Fruit fly (Drosophila melanogaster) whole organism, adult: ENCODE measurements around the gene Taf9.

Experiments
- CG11617 ChIP-seq: fragments of 200-800 bp; sonication (Bioruptor generic); optimal IDR thresholded peaks from 2 replicates; lab custom pipeline; 2017; ENCODE audit warnings: mild to moderate bottlenecking, missing biosample characterization, missing genetic modification reagents, missing genetic modification characterization
- CG12768 ChIP-seq: fragments of 200-800 bp; sonication (Bioruptor generic); optimal IDR thresholded peaks from 2 replicates; lab custom pipeline; 2017; ENCODE audit warnings: missing biosample characterization, missing genetic modification characterization, mild to moderate bottlenecking, moderate library complexity, missing genetic modification reagents
- CG14711 ChIP-seq: fragments of 200-800 bp; sonication (Bioruptor generic); optimal IDR thresholded peaks from 2 replicates; lab custom pipeline; 2018; ENCODE audit warnings: missing biosample characterization, mild to moderate bottlenecking, missing genetic modification characterization, moderate library complexity
- CG1620 ChIP-seq: fragments of 200-800 bp; sonication (Bioruptor generic); optimal IDR thresholded peaks from 2 replicates; lab custom pipeline; 2016; ENCODE audit warnings: missing biosample characterization, missing genetic modification characterization
- CG33017 ChIP-seq: fragments of 200-800 bp; sonication (Bioruptor generic); optimal IDR thresholded peaks from 2 replicates; lab custom pipeline; 2018; ENCODE audit warnings: missing biosample characterization, mild to moderate bottlenecking, missing genetic modification characterization, moderate library complexity
- CG5204 ChIP-seq: fragments of 200-800 bp; sonication (Bioruptor generic); optimal IDR thresholded peaks from 2 replicates; lab custom pipeline; 2016; ENCODE audit warnings: missing biosample characterization, missing genetic modification characterization
- CG7045 ChIP-seq: fragments of 200-800 bp; sonication (Bioruptor generic); optimal IDR thresholded peaks from 2 replicates; lab custom pipeline; 2017; ENCODE audit warnings: missing biosample characterization, mild to moderate bottlenecking, missing genetic modification characterization
- CG7101 ChIP-seq: fragments of 200-800 bp; sonication (Bioruptor generic); optimal IDR thresholded peaks from 2 replicates; lab custom pipeline; 2018; ENCODE audit warnings: missing biosample characterization, mild to moderate bottlenecking, missing genetic modification characterization, moderate library complexity
- Clk ChIP-seq: fragments of 200-800 bp; sonication (Bioruptor generic); optimal IDR thresholded peaks from 2 replicates; lab custom pipeline; 2017; ENCODE audit warnings: missing biosample characterization, missing genetic modification characterization
- Crg-1 ChIP-seq: fragments of 200-800 bp; sonication (Bioruptor generic); optimal IDR thresholded peaks from 2 replicates; lab custom pipeline; 2016; ENCODE audit warnings: missing biosample characterization, missing genetic modification characterization
- Hr96 ChIP-seq: fragments of 200-800 bp; sonication (Bioruptor generic); optimal IDR thresholded peaks from 2 replicates; lab custom pipeline; 2016; ENCODE audit warnings: missing biosample characterization, missing genetic modification characterization
- Mnt ChIP-seq: fragments of 200-800 bp; sonication (Bioruptor generic); optimal IDR thresholded peaks from 2 replicates; lab custom pipeline; 2016; ENCODE audit warnings: missing biosample characterization, mild to moderate bottlenecking, missing genetic modification characterization
- bab1 ChIP-seq: fragments of 200-800 bp; sonication (Bioruptor generic); optimal IDR thresholded peaks from 3 replicates; lab custom pipeline; 2019; ENCODE audit warnings: missing biosample characterization, mild to moderate bottlenecking, missing genetic modification characterization, moderate library complexity
- cic ChIP-seq: fragments of 200-800 bp; sonication (Bioruptor generic); optimal IDR thresholded peaks from 2 replicates; lab custom pipeline; 2017; ENCODE audit warnings: missing biosample characterization, mild to moderate bottlenecking, missing genetic modification characterization, moderate library complexity
- cnc ChIP-seq, 2 experiments: fragments of >200 bp; optimal IDR thresholded peaks; 2 replicates each; lab custom pipeline; 2017
- kay ChIP-seq: fragments of 200-800 bp; sonication (Bioruptor generic); peaks from one replicate; lab custom pipeline; 2016; ENCODE audit warnings: missing biosample characterization, missing genetic modification characterization, borderline replicate concordance
- ovo ChIP-seq: fragments of 200-800 bp; sonication (Bioruptor generic); optimal IDR thresholded peaks from 2 replicates; lab custom pipeline; 2016; ENCODE audit warnings: missing biosample characterization, missing genetic modification characterization
- pad ChIP-seq: fragments of 200-800 bp; sonication (Bioruptor generic); optimal IDR thresholded peaks from 3 replicates; lab custom pipeline; 2017; ENCODE audit warnings: missing biosample characterization, missing genetic modification characterization, mild to moderate bottlenecking, moderate library complexity, missing genetic modification reagents
- tj ChIP-seq: fragments of 200-800 bp; sonication (Bioruptor generic); optimal IDR thresholded peaks from 3 replicates; lab custom pipeline; 2017; ENCODE audit warnings: missing biosample characterization, mild to moderate bottlenecking, missing genetic modification characterization, moderate library complexity
- toe ChIP-seq: fragments of 200-800 bp; sonication (Bioruptor generic); optimal IDR thresholded peaks from 2 replicates; lab custom pipeline; 2016; ENCODE audit warnings: missing biosample characterization, missing genetic modification characterization

Taf9 gene

dm6 chrX:17829083-17829997, 12.6 kb upstream of the Taf9 start:
- TF ChIP-seq Hr96 = no peak
- peak; percentile 49 for TF ChIP-seq CG14711 (tag; lab: Kevin White, UChicago)
- TF ChIP-seq CG7045 (GFP tag; lab: Kevin White, UChicago) = no peak
- TF ChIP-seq CG11617 (GFP tag; lab: Kevin White, UChicago) = peak; percentile 27
- TF ChIP-seq CG1620 (GFP tag; lab: Kevin White, UChicago) = peak; percentile 9
- peak; percentile 49 for TF ChIP-seq CG7101 (tag; lab: Kevin White, UChicago)
- no peak for TF ChIP-seq ovo (GFP tag; lab: Kevin White, UChicago)
- TF ChIP-seq Mnt (GFP tag; lab: Kevin White, UChicago) = no peak
- TF ChIP-seq Crg-1 (GFP tag; lab: Kevin White, UChicago) = no peak
- TF ChIP-seq tj = no peak
- TF ChIP-seq bab1 (GFP tag; lab: Kevin White, UChicago) = peak; percentile 89
- peak; percentile 43 for TF ChIP-seq pad (GFP tag; lab: Kevin White, UChicago)
- no peak for TF ChIP-seq CG12768
- no peak for TF ChIP-seq cic (GFP tag; lab: Kevin White, UChicago)
- TF ChIP-seq Clk = no peak

- TF ChIP-seq CG12768 (no peak), ovo (GFP tag; lab: Kevin White, UChicago) (no peak), CG33017 (tag; lab: Kevin White, UChicago) (no peak), CG1620 (GFP tag; lab: Kevin White, UChicago) (no peak), kay (no peak), CG11617 (GFP tag; lab: Kevin White, UChicago) (no peak), Crg-1 (GFP tag; lab: Kevin White, UChicago) (no peak), CG7045 (GFP tag; lab: Kevin White, UChicago) (no peak), cnc (optimal IDR thresholded peaks at IDR 0.05; lab: Kevin White, UChicago) (no peak), cic (GFP tag; lab: Kevin White, UChicago) (no peak), toe (GFP tag; lab: Kevin White, UChicago) (no peak), CG14711 (tag; lab: Kevin White, UChicago) (no peak), Clk (no peak), CG5204 (GFP tag; lab: Kevin White, UChicago) (no peak), Hr96 (no peak), tj (no peak), bab1 (GFP tag; lab: Kevin White, UChicago) (no peak)
Measured at dm6 chrX:17830211-17830616, 11.7 kb upstream of the Taf9 start.

DNA sequence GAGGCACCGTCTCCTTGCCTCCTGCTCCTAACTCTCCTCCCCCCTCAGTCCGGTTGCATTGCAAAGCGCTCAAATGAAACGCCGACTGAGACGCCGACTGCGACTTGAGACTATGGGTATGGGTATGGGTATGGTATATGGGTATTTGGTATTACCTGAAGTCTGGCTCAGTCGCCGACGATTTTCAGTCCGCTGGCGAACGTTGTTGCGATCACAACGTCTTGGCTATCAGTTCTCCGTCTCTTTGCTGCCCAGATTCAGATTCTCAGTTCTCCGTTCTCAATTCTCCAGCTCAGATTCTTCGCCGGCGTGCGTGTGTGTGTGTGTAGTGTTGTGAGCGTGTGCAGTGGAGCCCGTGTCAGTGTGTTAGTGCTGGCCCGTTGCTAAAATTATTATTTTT, 11.3 kb upstream of the Taf9 start, which contains the start of gene CG6398:
Gene CG6398 (plus strand): TSS at position 185 of the 400 bp plus-strand sequence.
- peak; percentile 86 for TF ChIP-seq tj
- peak; percentile 14 for TF ChIP-seq pad (GFP tag; lab: Kevin White, UChicago)
- peak; percentile 17 for TF ChIP-seq bab1 (GFP tag; lab: Kevin White, UChicago)
- peak; percentile 25 for TF ChIP-seq CG1620 (GFP tag; lab: Kevin White, UChicago)
- TF ChIP-seq CG5204 (GFP tag; lab: Kevin White, UChicago) = no peak

DNA sequence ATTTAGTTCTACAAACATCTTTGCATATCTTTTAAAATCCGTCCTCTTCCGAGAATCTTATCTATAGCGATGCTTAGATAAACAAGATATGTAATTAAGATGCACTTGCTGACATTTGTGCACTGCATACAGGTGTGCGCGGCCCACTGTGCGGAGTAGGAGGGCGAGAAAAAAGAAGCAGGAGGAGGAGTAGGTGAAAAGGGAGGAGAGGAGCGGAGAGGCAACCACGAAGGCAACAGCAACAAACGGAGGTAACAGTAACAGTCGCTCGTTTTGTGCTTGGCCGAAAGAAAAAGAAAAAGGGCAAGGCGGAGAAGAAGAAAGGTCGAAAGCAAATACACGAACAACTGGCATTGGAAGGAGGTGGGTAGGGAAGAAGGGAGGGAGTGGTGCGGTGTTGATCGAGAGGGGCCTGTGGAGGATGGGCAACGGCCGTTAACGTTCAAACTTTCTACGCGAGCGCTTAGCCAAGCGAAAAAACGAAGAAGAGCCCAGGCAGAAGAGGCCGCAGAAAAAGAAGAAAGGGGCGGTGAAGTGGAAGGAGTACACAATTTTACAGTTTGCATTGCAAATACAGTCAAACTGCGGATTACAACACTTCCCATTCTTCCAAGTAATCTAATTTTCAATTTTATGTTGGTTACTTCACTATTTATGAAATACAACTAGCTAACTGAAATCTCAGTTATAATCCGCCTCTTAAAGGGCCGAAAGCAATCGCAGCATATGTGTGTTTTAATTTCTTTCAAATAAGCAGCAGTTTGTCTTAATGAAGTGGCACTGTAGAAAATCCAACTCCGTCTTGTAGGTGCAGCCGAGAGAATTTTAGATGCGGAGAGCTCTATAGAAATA, 9.6 kb upstream of the Taf9 start:
- TF ChIP-seq pad (GFP tag; lab: Kevin White, UChicago) (peak; percentile 85), bab1 (GFP tag; lab: Kevin White, UChicago) (peak; percentile 61), tj (peak; percentile 93), CG12768 (no peak)

DNA sequence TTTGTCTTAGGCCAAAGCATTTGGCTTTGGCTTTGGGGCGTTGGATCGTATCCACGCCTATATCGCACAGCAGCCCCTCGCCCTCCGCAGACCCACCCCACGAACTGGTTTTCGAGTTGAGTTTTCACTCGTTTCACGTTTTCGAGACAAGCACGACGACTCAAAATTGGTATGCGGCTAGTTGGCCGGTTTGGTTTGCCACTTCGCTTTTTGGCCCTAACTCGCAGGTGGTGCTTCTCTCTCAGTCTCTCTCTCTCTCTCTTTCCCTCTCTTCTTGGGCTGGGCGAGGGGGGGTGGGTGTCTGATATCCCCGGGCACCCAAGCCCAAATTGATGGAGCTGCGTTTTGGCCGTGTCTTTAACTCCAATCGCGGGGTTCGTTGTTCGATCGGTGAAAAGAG, 8.0 kb upstream of the Taf9 start:
- TF ChIP-seq CG11617 (GFP tag; lab: Kevin White, UChicago) (no peak), kay (no peak), CG1620 (GFP tag; lab: Kevin White, UChicago) (no peak), CG33017 (tag; lab: Kevin White, UChicago) (no peak)

dm6 chrX:17834754-17835153, 7.2 kb upstream of the Taf9 start:
- TF ChIP-seq CG1620 (GFP tag; lab: Kevin White, UChicago) (no peak), tj (peak; percentile 99), CG14711 (tag; lab: Kevin White, UChicago) (no peak), CG5204 (GFP tag; lab: Kevin White, UChicago) (no peak), Mnt (GFP tag; lab: Kevin White, UChicago) (no peak)
